Worm (Caenorhabditis elegans): ENCODE results near the gene C06B3.16.

Gene C06B3.16

DNA sequence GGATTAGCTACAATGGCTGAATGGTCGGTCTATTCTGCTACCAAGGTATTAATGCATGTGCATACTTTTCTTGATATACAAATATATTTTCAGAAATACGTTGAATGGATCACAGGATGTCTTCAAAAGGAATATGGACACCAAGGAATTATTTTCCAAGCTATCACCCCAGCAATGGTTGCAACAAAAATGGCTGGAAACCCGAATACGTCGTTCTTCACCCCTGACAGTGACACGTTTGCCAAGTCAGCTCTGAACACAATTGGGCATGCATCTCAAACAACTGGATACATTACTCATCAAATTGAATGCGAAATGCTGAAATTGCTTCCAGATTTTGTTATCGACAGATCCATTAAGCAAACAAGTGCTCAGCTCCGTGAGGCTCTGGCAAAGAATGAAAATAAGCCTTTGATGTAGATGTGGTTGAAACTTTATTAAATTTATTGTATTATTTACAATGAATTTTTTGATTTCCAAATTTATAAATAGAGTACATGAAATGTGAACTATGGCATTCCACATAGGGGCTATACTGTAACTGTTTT, 23.7 kb upstream of the C06B3.16 start (continued):
- TF ChIP-seq fkh-10 (GFP tag; optimal IDR thresholded peaks at IDR 0.05) (no peak), dpl-1 (GFP tag; optimal IDR thresholded peaks at IDR 0.05) (peak in 1 of 3 experiments; percentile 6), elt-2 (tag; optimal IDR thresholded peaks at IDR 0.05) (no peak), lsy-2 (tag; optimal IDR thresholded peaks at IDR 0.05) (peak in 1 of 2 experiments; percentile 45), fos-1 (tag; optimal IDR thresholded peaks at IDR 0.05) (no peak), mab-9 (GFP tag; IDR thresholded peaks at IDR 0.05) (no peak), ceh-82 (tag; optimal IDR thresholded peaks at IDR 0.05) (no peak), lin-13 (GFP tag; optimal IDR thresholded peaks at IDR 0.05) (no peak), ceh-63 (GFP tag; optimal IDR thresholded peaks at IDR 0.05) (no peak), nhr-28 (tag; optimal IDR thresholded peaks at IDR 0.05) (no peak), sox-4 (tag; optimal IDR thresholded peaks at IDR 0.05) (no peak), lir-3 (tag; optimal IDR thresholded peaks at IDR 0.05; ENCODE audit: poor library complexity) (peak; percentile 47), unc-30 (tag; optimal IDR thresholded peaks at IDR 0.05) (no peak), tbx-2 (tag; optimal IDR thresholded peaks at IDR 0.05) (no peak), mef-2 (tag; optimal IDR thresholded peaks at IDR 0.05) (no peak), egl-27 (tag; optimal IDR thresholded peaks at IDR 0.05) (no peak), C16A3.4 (tag; optimal IDR thresholded peaks at IDR 0.05) (peak; percentile 41), nhr-77 (tag; optimal IDR thresholded peaks at IDR 0.05) (no peak), egl-13 (tag; optimal IDR thresholded peaks at IDR 0.05) (no peak), zag-1 (tag; optimal IDR thresholded peaks at IDR 0.05) (no peak), snu-23 (GFP tag; optimal IDR thresholded peaks at IDR 0.05) (peak; percentile 11), swsn-7 (tag; optimal IDR thresholded peaks at IDR 0.05) (no peak), efl-3 (GFP tag; optimal IDR thresholded peaks at IDR 0.05) (no peak), ets-5 (GFP tag; IDR thresholded peaks at IDR 0.05) (no peak), blmp-1 (tag; optimal IDR thresholded peaks at IDR 0.05) (no peak), vab-15 (tag; optimal IDR thresholded peaks at IDR 0.05) (no peak), F16B12.6 (tag; optimal IDR thresholded peaks at IDR 0.05) (no peak), skn-1 (tag; optimal IDR thresholded peaks at IDR 0.05) (no peak), nhr-47 (tag; optimal IDR thresholded peaks at IDR 0.05) (peak; percentile 52), aly-2 (tag; optimal IDR thresholded peaks at IDR 0.05) (no peak), nhr-84 (tag; optimal IDR thresholded peaks at IDR 0.05) (no peak), sptf-1 (tag; optimal IDR thresholded peaks at IDR 0.05) (no peak), unc-86 (tag; optimal IDR thresholded peaks at IDR 0.05) (no peak), nhr-85 (tag) (peak; percentile 11), lin-35 (GFP tag; optimal IDR thresholded peaks at IDR 0.05) (peak in 1 of 2 experiments; percentile 67), lin-39 (tag; optimal IDR thresholded peaks at IDR 0.05) (no peak), nhr-71 (tag; optimal IDR thresholded peaks at IDR 0.05) (peak; percentile 38), unc-130 (tag; optimal IDR thresholded peaks at IDR 0.05) (no peak), ztf-11 (tag; optimal IDR thresholded peaks at IDR 0.05) (no peak), aha-1 (tag; optimal IDR thresholded peaks at IDR 0.05) (no peak), alr-1 (tag; optimal IDR thresholded peaks at IDR 0.05; ENCODE audit: borderline replicate concordance) (no peak), sup-37 (GFP tag; optimal IDR thresholded peaks at IDR 0.05) (no peak), C34B4.2 (tag; optimal IDR thresholded peaks at IDR 0.05) (no peak), ceh-88 (GFP tag; IDR thresholded peaks at IDR 0.05) (no peak), unc-62 (GFP tag; optimal IDR thresholded peaks at IDR 0.05) (no peak), hlh-17 (GFP tag; optimal IDR thresholded peaks at IDR 0.05; ENCODE audit: borderline replicate concordance) (no peak), nhr-237 (tag; optimal IDR thresholded peaks at IDR 0.05) (no peak), dsc-1 (tag; optimal IDR thresholded peaks at IDR 0.05) (peak; percentile 35), lin-14 (GFP tag; optimal IDR thresholded peaks at IDR 0.05) (no peak), nhr-11 (tag; optimal IDR thresholded peaks at IDR 0.05) (no peak), ceh-8 (GFP tag; optimal IDR thresholded peaks at IDR 0.05) (no peak)

Data from whole organism, L1 larva.